Fruit fly (Drosophila melanogaster): ENCODE data around the gene GstD3.

dm6 chr3R:12422379-12422975, 49.6 kb downstream of the GstD3 start, which contains the start of the genes Scgbeta and CG17202:
- TF ChIP-seq D1 (tag; optimal IDR thresholded peaks at IDR 0.05) (no peak), CG4496 (GFP tag; IDR thresholded peaks at IDR 0.05) (no peak), CG10348 (GFP tag; IDR thresholded peaks at IDR 0.05) (no peak), CG15710 (tag; optimal IDR thresholded peaks at IDR 0.05) (no peak), CG17806 (tag; optimal IDR thresholded peaks at IDR 0.05) (no peak), Snoo (tag; optimal IDR thresholded peaks at IDR 0.05) (no peak), EcR (GFP tag; optimal IDR thresholded peaks at IDR 0.05) (no peak), CG9948 (tag; optimal IDR thresholded peaks at IDR 0.05) (no peak), CG8301 (tag; optimal IDR thresholded peaks at IDR 0.05) (no peak), CG14655 (GFP tag; optimal IDR thresholded peaks at IDR 0.05) (no peak), CG8159 (tag; optimal IDR thresholded peaks at IDR 0.05) (no peak)

Measured in whole organism, pupa.